Worm (Caenorhabditis elegans): ENCODE data around the gene kin-29.

DNA sequence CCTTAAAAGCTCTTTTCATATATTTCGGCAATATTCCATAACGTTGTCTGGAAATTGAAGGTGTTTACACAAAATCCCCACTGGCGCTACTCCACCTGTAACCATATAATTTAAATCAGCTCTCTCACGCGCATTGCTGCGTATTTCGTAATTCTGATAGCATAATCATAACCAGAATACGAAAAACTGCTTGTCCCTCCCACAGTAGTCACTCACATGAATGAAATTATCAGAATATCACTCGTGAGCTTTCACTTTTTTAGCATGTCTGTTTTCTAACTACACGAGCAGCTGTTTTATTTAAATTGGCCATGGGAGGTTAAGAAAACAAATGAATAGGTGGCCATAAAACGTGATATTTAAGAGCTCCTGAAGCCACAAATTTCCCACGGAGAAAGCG is 32.5 kb downstream of the kin-29 start:
- TF ChIP-seq flt-1 (GFP tag; IDR thresholded peaks at IDR 0.05) (no peak), tab-1 (GFP tag; IDR thresholded peaks at IDR 0.05) (no peak), ref-1 (GFP tag; conservative IDR thresholded peaks at IDR 0.05) (no peak), ztf-23 (GFP tag; IDR thresholded peaks at IDR 0.05) (no peak)
